Worm (Caenorhabditis elegans) whole organism, mixed stage, embryonic: ENCODE measurements around the gene dib-1.
"Not testable (repeated sequence)": the region's sequence is repeated elsewhere in the genome, so short reads cannot be mapped to it uniquely, and the experiment has no call there.

ENCODE experiments used
- blmp-1 ChIP-seq: fragments of 150-350 bp; optimal IDR thresholded peaks from 2 replicates; lab custom pipeline; 2014; ENCODE audit warnings: missing biosample characterization, missing genetic modification characterization
- ceh-39 ChIP-seq: fragments of 150-350 bp; optimal IDR thresholded peaks from 2 replicates; lab custom pipeline; 2014; ENCODE audit warnings: missing biosample characterization, missing genetic modification characterization
- ceh-43 ChIP-seq: fragments of 200-800 bp; sonication (Bioruptor generic); optimal IDR thresholded peaks from 2 replicates; lab custom pipeline; 2018; ENCODE audit warnings: mild to moderate bottlenecking, missing genetic modification characterization, moderate library complexity, missing compliant biosample characterization
- ceh-83 ChIP-seq: fragments of 200-800 bp; sonication (Bioruptor generic); optimal IDR thresholded peaks from 2 replicates; lab custom pipeline; 2018; ENCODE audit warnings: mild to moderate bottlenecking, missing genetic modification characterization, missing compliant biosample characterization
- ces-1 ChIP-seq: fragments of 150-350 bp; optimal IDR thresholded peaks from 2 replicates; lab custom pipeline; 2014; ENCODE audit warnings: missing biosample characterization, missing genetic modification reagents, missing genetic modification characterization
- cnd-1 ChIP-seq: fragments of 200-800 bp; sonication (Bioruptor generic); optimal IDR thresholded peaks from 2 replicates; lab custom pipeline; 2018; ENCODE audit warnings: mild to moderate bottlenecking, missing genetic modification characterization, missing compliant biosample characterization
- elt-1 ChIP-seq: sonication (generic microtip); optimal IDR thresholded peaks from 2 replicates; lab custom pipeline; 2017; ENCODE audit warnings: missing genetic modification characterization, mild to moderate bottlenecking, missing compliant biosample characterization, antibody characterized with exemption, moderate library complexity, borderline replicate concordance; ENCODE audit not compliant: insufficient read depth
- flh-1 ChIP-seq: fragments of 200-800 bp; sonication (Bioruptor generic); optimal IDR thresholded peaks from 2 replicates; lab custom pipeline; 2018; ENCODE audit warnings: mild to moderate bottlenecking, missing genetic modification characterization, moderate library complexity, missing compliant biosample characterization
- ham-2 ChIP-seq: fragments of 200-800 bp; sonication (Bioruptor generic); optimal IDR thresholded peaks from 2 replicates; lab custom pipeline; 2018; ENCODE audit warnings: mild to moderate bottlenecking, missing genetic modification characterization, missing compliant biosample characterization
- hlh-1 ChIP-seq: fragments of 150-350 bp; optimal IDR thresholded peaks from 2 replicates; lab custom pipeline; 2014; ENCODE audit warnings: missing biosample characterization, missing genetic modification reagents, missing genetic modification characterization
- lin-13 ChIP-seq: fragments of 150-350 bp; optimal IDR thresholded peaks from 2 replicates; lab custom pipeline; 2014; ENCODE audit warnings: missing biosample characterization, missing genetic modification characterization
- lsy-2 ChIP-seq: fragments of 150-350 bp; optimal IDR thresholded peaks from 2 replicates; lab custom pipeline; 2014; ENCODE audit warnings: missing biosample characterization, missing genetic modification characterization
- mab-5 ChIP-seq: fragments of 150-350 bp; optimal IDR thresholded peaks from 2 replicates; lab custom pipeline; 2014; ENCODE audit warnings: missing biosample characterization, missing genetic modification characterization
- mep-1 ChIP-seq: fragments of 150-350 bp; optimal IDR thresholded peaks from 2 replicates; lab custom pipeline; 2017; ENCODE audit warnings: missing biosample characterization, missing genetic modification reagents, missing genetic modification characterization, inconsistent platforms
- mls-2 ChIP-seq: sonication (generic microtip); optimal IDR thresholded peaks from 2 replicates; lab custom pipeline; 2016; ENCODE audit warnings: mild to moderate bottlenecking, missing genetic modification characterization, moderate library complexity, missing compliant biosample characterization
- nhr-12 ChIP-seq: fragments of 150-350 bp; optimal IDR thresholded peaks from 2 replicates; lab custom pipeline; 2014; ENCODE audit warnings: missing biosample characterization, missing genetic modification characterization
- nhr-2 ChIP-seq: fragments of 150-350 bp; optimal IDR thresholded peaks from 2 replicates; lab custom pipeline; 2014; ENCODE audit warnings: missing biosample characterization, missing genetic modification characterization
- nhr-28 ChIP-seq: fragments of 150-350 bp; optimal IDR thresholded peaks from 2 replicates; lab custom pipeline; 2014; ENCODE audit warnings: missing biosample characterization, missing genetic modification characterization
- nhr-76 ChIP-seq: sonication (generic microtip); optimal IDR thresholded peaks from 2 replicates; lab custom pipeline; 2017; ENCODE audit warnings: missing biosample characterization, missing genetic modification characterization
- snpc-4 ChIP-seq: fragments of 150-350 bp; optimal IDR thresholded peaks from 2 replicates; lab custom pipeline; 2014; ENCODE audit warnings: missing biosample characterization, missing genetic modification characterization
- sptf-1 ChIP-seq: sonication (generic microtip); optimal IDR thresholded peaks from 2 replicates; lab custom pipeline; 2017; ENCODE audit warnings: mild to moderate bottlenecking, missing genetic modification characterization, moderate library complexity, missing compliant biosample characterization
- tbx-8 ChIP-seq: fragments of 200-800 bp; sonication (Bioruptor generic); optimal IDR thresholded peaks from 2 replicates; lab custom pipeline; 2018; ENCODE audit warnings: mild to moderate bottlenecking, missing genetic modification characterization, moderate library complexity, missing compliant biosample characterization
- unc-120 ChIP-seq: sonication (generic microtip); optimal IDR thresholded peaks from 2 replicates; lab custom pipeline; 2017; ENCODE audit warnings: missing genetic modification characterization, missing compliant biosample characterization; ENCODE audit not compliant: poor library complexity, severe bottlenecking
- unc-39 ChIP-seq: fragments of 150-350 bp; optimal IDR thresholded peaks from 2 replicates; lab custom pipeline; 2014; ENCODE audit warnings: missing biosample characterization, missing genetic modification characterization
- zip-8 ChIP-seq: fragments of 150-350 bp; optimal IDR thresholded peaks from 2 replicates; lab custom pipeline; 2014; ENCODE audit warnings: missing biosample characterization, missing genetic modification characterization
- ztf-11 ChIP-seq: fragments of 150-350 bp; optimal IDR thresholded peaks from 2 replicates; lab custom pipeline; 2014; ENCODE audit warnings: missing biosample characterization, missing genetic modification characterization

Gene dib-1

DNA sequence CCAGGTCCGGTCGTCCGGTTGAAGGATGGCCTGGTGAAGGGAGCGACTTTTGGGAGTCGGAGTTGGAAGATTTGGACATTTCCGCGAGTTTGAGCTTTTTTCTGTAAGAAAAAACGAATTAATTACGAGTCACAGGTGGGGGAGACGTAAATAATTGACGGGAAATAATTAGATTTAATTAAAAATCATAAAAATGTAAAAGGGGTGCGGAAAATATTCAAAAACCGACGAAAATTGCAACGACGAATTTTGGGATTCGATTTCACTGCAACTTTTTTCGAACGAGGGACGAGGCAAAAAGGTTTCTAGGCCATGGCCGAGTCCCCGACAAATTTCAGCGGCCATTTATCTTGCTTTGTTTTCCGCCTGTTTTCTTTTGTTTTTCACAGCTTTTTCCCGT lies 3.9 kb downstream of the dib-1 start, which contains the start of gene Y54G2A.19:
Y54G2A.19 (minus strand) TSS at position 101 of the 400 bp plus-strand sequence.
- not testable (repeated sequence) for TF ChIP-seq nhr-2; elt-1 (tag; lab: Kevin White, UChicago); nhr-12 (tag; lab: Kevin White, UChicago)
- TF ChIP-seq, all 35 proteins: peak for 0; not testable (repeated sequence) for 35

DNA sequence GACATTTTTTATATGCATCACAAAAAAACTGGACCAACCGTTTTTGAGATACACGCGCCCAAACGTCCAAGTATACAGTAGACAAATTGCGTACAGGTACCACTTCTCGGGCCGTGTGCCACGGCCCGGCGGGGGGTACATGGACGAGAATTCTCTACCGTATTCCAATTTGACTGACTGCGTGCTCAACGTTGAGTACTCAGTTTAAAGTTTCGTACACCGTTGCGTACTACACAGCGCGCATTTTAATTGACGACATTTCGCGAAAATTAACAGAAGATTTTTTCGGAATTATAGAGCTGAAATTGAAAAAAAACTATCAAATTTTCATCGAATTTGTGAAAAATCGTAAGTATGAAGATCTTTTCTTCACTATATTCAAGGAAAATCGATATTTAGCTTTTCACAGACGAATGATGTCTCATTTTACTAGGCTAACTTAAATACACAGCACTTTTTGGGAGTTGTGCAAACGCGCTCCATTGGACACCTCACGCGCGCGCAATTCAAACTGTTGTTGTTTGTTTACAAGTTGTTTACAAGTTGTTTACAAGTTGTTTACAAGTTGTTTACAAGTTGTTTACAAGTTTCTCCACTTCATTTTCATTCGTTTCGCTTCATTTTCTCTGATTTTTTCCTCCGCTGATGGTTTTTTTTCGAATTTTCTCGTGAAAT lies 5.4 kb downstream of the dib-1 start:
- peak; percentile 20 for TF ChIP-seq lsy-2 (tag; lab: Kevin White, UChicago)

DNA sequence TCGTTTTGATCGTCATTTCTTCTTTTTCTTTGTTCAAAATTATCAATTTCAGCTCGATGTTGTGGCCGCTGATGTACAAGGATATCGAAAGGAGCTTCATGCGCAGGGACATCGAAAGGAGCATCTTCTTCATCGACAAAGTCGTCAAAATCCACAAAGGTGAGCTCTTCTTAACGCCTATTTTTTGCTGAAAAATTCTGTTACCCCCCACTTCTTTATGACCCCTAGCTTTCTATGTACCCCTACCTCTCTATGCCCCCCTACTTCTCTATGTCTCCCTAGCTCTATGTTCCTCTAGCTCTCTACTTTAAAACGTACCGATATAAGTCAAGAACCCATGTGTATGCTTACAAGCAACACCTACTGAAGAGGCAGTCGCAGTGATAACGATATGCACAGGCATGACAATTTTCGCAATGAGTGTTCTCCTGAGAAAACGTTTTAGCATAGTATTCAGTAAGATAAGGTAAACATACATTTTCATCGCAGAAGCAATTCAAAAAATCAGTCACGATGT lies 7.0 kb downstream of the dib-1 start, which contains the start of gene Y54G2A.36:
Y54G2A.36 (plus strand) TSS at position 51 of the 517 bp plus-strand sequence.
- TF ChIP-seq ceh-83 (no peak), lin-13 (tag; lab: Kevin White, UChicago) (no peak), nhr-28 (no peak)

DNA sequence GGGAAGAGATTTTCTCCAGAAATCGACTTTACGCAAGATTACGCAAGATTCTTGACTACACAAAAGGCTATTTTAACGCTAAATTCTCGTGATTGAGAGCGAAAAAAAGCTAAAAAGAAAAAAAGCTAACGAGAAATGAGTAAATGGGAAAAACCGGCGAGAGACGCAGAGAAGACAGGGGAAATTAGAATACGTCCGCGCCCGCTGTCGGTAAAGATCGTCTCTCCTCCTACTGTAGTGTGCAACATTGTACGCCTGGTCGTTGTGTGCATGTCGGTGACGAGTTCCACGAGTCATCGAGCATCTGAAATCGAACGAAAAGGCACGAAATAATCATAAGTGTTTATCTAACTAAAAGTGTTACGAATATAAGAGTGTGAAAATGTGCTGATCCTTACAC lies 23.9 kb downstream of the dib-1 start:
- TF ChIP-seq ztf-11 (tag; lab: Kevin White, UChicago): no peak
- TF ChIP-seq hlh-1 (tag; lab: Kevin White, UChicago): no peak
- TF ChIP-seq ham-2: no peak
- no peak for TF ChIP-seq mep-1 (tag; lab: Kevin White, UChicago)
- TF ChIP-seq ceh-83: no peak
- no peak for TF ChIP-seq nhr-2
- TF ChIP-seq zip-8 (tag; lab: Kevin White, UChicago): no peak
- TF ChIP-seq sptf-1: no peak
- TF ChIP-seq ceh-39 (tag; lab: Kevin White, UChicago): no peak
- no peak for TF ChIP-seq unc-120 (tag; lab: Kevin White, UChicago)
- TF ChIP-seq nhr-76: no peak

DNA sequence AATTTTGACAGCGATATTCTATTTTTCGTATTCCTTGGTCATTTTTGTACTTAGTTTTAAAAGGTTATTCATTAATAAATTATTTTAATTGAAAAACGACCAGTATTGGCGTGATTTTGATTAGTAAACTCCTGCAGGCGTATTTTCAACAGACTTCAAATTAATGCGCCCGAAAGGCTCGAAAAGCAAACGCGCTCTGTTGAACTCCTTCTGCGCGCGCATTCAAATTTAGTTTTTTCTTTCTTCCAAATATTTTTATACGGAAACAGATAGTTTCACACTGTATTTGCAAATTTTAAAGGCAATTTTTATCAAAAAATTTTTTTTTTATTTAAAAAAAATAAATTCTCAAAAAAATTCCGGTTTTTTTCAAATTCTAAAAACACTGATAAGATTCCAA lies 25.4 kb downstream of the dib-1 start:
- TF ChIP-seq unc-39 (tag; lab: Kevin White, UChicago): no peak
- no peak for TF ChIP-seq nhr-76
- no peak for TF ChIP-seq ces-1 (GFP tag; lab: Kevin White, UChicago)
- no peak for TF ChIP-seq nhr-28
- TF ChIP-seq ceh-83: no peak
- TF ChIP-seq lin-13 (tag; lab: Kevin White, UChicago): no peak
- no peak for TF ChIP-seq tbx-8 (GFP tag; lab: Kevin White, UChicago)
- TF ChIP-seq ztf-11 (tag; lab: Kevin White, UChicago): no peak
- TF ChIP-seq ceh-39 (tag; lab: Kevin White, UChicago): no peak
- TF ChIP-seq nhr-12 (tag; lab: Kevin White, UChicago): no peak
- no peak for TF ChIP-seq mab-5 (tag; lab: Kevin White, UChicago)
- TF ChIP-seq snpc-4: no peak
- no peak for TF ChIP-seq unc-120 (tag; lab: Kevin White, UChicago)

DNA sequence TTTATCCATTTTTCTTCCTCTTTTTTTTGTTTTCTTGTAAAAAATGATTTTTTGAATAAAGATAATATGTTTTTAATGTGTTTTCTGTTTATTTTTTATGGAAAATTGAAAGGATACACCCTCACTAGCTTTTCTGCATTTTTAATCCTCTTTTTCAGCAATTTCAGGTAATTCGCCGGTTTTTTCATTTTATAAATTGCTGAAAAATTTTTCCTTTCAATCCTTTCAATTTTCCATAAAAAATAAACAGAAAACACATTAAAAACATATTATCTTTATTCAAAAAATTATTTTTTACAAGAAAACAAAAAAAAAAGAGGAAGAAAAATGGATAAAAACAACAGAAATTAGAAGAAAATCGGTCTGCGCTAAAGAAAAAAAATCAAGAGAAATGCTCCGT lies 27.0 kb downstream of the dib-1 start, which contains the start of gene Y54G2A.50:
Y54G2A.50 (plus strand) TSS at position 301 of the 400 bp plus-strand sequence.
- TF ChIP-seq mls-2 (tag; lab: Kevin White, UChicago); nhr-28; blmp-1: not testable (repeated sequence)

DNA sequence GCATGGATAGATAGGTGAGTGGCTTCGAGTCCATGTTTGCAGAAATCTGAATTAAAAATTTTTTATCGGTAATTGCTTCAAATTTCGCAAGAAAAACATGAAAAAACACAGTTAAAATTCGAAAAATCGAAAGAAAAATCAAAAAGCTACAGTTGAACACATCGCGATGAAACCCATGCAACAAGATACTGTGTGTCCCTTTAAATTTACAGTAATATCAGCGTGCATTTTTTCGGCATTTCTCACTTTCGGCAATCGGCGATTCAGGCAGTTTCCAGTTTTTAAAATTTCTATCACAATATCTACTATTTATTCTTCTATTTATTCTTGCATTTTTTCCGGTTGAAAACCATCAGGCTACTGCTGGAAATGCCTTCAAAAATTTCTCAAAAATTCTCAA lies 31.5 kb downstream of the dib-1 start, which contains the start of gene fbxc-45:
fbxc-45 (minus strand) TSS at position 48 of the 400 bp plus-strand sequence.
- no peak for TF ChIP-seq tbx-8 (GFP tag; lab: Kevin White, UChicago)
- no peak for TF ChIP-seq mab-5 (tag; lab: Kevin White, UChicago)
- TF ChIP-seq nhr-28: no peak
- TF ChIP-seq flh-1 (GFP tag; lab: Kevin White, UChicago): no peak
- no peak for TF ChIP-seq hlh-1 (tag; lab: Kevin White, UChicago)
- TF ChIP-seq ceh-43 (GFP tag; lab: Kevin White, UChicago): no peak
- TF ChIP-seq cnd-1: no peak
- TF ChIP-seq ham-2: no peak
